Worm (Caenorhabditis elegans) whole organism, L4/young adult: Measurements from ENCODE around the gene F54B11.4.

Source experiments
- W03F9.2 ChIP-seq: fragments of 150-350 bp; optimal IDR thresholded peaks from 2 replicates; lab custom pipeline; 2014; ENCODE audit warnings: missing biosample characterization, missing genetic modification characterization
- dao-5 ChIP-seq: sonication (generic microtip); optimal IDR thresholded peaks from 2 replicates; lab custom pipeline; 2016; ENCODE audit warnings: missing genotype, missing genetic modification characterization, moderate library complexity, missing compliant biosample characterization
- him-1 ChIP-seq: sonication (generic microtip); optimal IDR thresholded peaks from 2 replicates; lab custom pipeline; 2016; ENCODE audit warnings: missing genotype, missing genetic modification reagents, missing genetic modification characterization, missing compliant biosample characterization

Gene F54B11.4

DNA sequence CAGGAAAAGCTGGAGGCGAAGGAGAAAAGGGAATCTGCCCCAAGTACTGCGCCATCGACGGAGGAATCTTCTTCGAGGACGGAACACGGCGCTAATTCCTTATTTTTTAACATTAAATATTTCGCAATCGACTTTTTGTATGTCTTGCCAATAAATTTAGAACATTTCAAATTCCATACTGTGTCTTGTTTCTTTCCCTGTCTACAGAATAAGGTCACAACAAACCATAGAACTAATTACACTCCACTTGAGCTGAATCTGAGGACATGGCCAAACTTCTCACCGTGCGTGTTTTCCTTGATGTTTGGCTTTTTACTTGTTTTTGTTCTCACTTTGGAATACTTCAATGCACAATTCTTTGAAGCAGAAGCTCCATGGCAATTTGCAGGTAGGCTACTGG is at the start of gene F54B11.4:
F54B11.4 (plus strand) TSS at position 301 of the 400 bp plus-strand sequence.
- TF ChIP-seq dao-5 (tag; lab: Kevin White, UChicago) (no peak), him-1 (tag; lab: Kevin White, UChicago) (no peak), W03F9.2 (tag; lab: Kevin White, UChicago) (no peak)

DNA sequence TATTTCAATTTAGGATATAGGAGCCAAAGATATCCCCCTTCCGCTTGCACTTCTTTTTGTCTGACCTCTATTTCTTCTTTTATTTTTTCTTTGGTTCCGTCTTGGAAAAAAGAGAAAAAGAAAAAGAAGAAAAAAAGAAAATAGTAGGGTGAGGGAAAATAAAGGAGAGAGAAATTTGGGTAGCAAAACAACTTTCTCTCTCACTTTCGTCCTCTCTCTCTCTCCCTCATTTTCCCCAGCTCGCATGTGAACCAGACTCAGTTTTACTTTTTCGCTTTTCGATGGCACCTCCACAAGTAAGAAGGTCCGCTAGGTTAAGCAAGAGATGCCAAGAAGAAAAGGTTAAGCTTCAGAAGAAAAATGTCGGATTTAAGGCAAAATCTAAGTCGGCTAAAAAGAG is 49.7 kb upstream of the F54B11.4 start:
- no peak for TF ChIP-seq dao-5 (tag; lab: Kevin White, UChicago)
- TF ChIP-seq him-1 (tag; lab: Kevin White, UChicago): no peak
- no peak for TF ChIP-seq W03F9.2 (tag; lab: Kevin White, UChicago)

DNA sequence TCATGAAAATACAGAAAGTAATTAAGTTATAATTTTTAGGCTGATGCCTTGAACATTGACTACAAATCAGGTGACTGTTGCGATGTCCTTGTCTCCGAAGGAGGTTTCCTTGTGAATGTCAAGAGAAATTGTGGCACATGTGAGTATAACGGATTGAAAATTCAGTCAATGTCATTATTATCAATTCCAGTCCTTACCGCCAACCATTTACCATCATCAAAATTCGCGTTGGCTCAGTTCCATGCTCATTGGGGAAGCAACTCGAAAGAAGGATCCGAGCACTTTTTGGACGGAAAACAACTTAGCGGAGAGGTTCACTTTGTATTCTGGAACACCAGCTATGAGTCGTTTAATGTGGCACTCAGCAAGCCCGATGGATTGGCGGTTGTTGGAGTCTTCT is 49.1 kb upstream of the F54B11.4 start:
- no peak for TF ChIP-seq W03F9.2 (tag; lab: Kevin White, UChicago)
- no peak for TF ChIP-seq him-1 (tag; lab: Kevin White, UChicago)
- TF ChIP-seq dao-5 (tag; lab: Kevin White, UChicago): no peak

DNA sequence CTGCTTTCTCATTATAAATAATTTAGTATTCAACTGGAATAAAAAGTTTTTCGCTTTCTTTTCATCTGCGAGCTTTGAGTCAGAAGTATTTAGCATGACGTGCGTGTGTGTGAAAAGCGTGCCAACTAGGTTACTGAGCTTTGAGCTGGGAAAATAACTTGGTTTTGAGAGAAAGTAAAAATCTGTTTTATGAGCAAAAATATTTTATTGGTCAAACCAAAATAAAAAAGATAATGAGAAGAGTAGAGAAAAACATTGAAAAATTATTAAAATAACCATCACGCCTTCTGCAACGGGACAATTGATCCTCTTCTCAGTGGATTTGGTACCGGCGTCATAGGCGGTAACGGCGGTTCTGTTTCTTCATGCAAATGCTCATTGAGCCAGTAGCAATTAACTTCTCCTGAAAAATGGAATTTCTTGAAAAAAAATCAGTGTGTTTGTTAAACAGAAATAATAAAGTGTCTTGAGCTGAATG is 47.9 kb upstream of the F54B11.4 start:
- TF ChIP-seq dao-5 (tag; lab: Kevin White, UChicago) (no peak), him-1 (tag; lab: Kevin White, UChicago) (no peak), W03F9.2 (tag; lab: Kevin White, UChicago) (no peak)

DNA sequence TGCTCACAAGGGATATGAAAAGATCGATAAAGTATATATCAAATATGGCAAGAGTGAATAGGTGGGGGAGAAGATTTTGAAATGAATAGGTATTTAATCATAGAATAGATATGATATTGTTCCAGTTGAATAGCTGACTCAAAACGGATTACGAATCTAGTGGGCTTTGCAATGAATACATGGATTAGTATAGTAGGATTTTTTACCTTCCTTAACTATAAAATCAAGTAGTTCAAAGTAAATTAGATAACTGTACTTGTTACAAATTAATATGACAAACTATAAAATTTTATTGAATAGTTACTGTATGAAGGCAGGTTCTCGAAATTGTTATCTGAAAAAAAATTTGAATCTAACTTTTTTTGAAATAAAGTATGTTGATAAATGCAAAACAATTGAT is 41.6 kb upstream of the F54B11.4 start, which contains the start of gene odr-1:
odr-1 (minus strand) TSS at position 101 of the 400 bp plus-strand sequence.
- no peak for TF ChIP-seq him-1 (tag; lab: Kevin White, UChicago)
- no peak for TF ChIP-seq W03F9.2 (tag; lab: Kevin White, UChicago)
- no peak for TF ChIP-seq dao-5 (tag; lab: Kevin White, UChicago)

DNA sequence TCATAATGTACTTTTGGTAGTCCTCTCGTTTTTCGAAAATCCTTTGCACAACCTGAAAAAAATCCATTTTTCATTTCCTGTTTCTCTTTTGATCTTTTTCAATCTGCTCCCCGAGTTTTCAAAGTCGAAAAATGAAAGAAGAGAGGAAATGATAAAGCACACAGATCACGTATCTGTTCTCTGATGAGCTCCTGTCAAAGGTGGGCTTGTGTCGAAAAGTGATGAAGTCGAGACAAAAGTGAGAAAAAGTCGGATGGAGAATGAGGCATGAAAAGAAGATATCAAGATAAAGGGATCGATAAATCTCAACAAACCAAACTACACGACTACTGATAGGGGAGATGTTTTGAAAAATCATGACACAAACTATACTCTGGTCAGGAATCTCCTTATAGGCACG is 37.4 kb upstream of the F54B11.4 start:
- TF ChIP-seq W03F9.2 (tag; lab: Kevin White, UChicago) (no peak), dao-5 (tag; lab: Kevin White, UChicago) (no peak), him-1 (tag; lab: Kevin White, UChicago) (no peak)

DNA sequence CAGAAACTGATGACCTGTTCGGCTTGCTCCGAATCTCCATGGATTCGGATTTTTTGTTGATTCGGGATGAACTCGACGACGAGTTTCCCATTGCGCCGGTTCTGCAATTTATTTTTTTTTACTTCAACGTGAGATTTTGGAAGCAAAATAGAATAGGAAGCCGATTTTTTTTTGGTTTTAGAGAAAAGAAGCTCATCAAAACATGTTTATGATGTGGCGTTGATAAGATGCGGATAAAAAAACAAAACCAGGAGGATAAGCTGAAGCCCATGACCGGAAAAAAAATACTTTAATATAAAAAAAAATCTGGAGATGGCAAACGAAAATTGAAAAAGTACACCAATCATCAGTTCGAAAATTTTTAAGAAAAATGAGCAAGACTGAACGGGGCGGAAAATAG is 36.4 kb upstream of the F54B11.4 start, which contains the start of gene glb-20:
glb-20 (minus strand) TSS at position 101 of the 400 bp plus-strand sequence.
- TF ChIP-seq dao-5 (tag; lab: Kevin White, UChicago): no peak
- TF ChIP-seq him-1 (tag; lab: Kevin White, UChicago): no peak
- no peak for TF ChIP-seq W03F9.2 (tag; lab: Kevin White, UChicago)

DNA sequence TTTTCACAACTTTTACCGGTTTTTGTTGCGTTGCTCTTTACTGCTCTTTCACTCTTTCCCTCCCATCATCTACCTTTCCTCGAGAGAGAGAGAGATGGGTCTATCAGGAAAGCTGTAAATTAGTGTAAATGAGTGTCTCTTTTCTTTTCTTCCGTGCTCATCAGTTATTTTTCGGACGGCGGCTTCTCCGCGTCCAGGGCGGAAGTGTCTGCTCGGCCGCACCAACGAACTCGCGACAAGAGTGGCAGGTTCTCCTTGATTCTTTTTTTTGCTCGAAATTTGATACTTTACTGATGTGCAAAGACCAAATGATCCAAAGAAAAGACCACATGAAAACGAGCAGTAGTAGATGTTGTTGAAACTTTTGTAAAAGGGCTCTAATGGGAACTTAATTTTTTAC is 33.8 kb upstream of the F54B11.4 start:
- TF ChIP-seq dao-5 (tag; lab: Kevin White, UChicago) (no peak), him-1 (tag; lab: Kevin White, UChicago) (no peak), W03F9.2 (tag; lab: Kevin White, UChicago) (no peak)

DNA sequence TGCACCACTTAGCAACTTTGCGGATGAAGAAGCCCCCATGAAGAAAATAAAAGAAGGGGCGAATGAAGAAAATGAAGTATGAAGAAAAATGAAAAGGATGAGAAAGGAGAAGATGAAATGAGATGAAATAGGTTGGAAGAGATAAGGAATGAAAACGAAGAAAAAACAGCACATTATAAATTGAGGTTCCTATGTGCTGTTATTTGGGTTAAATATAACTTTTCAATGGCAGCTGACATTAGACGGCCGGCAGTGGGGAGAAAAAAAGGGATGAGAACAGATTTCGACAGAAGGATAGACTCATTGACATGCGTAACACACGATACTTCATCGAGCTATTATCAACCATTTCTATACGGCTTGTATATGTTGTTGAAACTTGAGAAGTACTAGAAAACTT is 30.5 kb upstream of the F54B11.4 start:
- TF ChIP-seq him-1 (tag; lab: Kevin White, UChicago) (no peak), dao-5 (tag; lab: Kevin White, UChicago) (no peak), W03F9.2 (tag; lab: Kevin White, UChicago) (no peak)

DNA sequence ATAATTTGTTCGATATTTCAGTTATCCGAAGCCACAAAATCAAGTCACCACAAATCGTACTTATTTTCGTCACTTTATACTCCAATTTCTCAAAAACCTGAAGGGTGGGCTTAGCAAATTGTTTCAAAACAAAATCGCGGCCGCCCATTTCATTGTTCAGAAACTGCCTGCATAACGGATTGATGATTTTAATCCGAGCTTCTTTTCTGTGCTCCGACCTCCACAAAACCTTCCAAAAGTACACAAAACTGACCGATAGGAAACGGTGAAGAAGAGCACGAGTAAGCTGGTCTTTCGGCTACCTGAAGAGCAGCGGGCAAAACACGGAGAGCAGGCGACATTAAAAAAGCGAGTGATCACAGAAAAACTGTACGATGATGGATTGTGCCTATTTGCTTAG is 26.0 kb upstream of the F54B11.4 start, which contains the start of gene R01E6.2:
R01E6.2 (minus strand) TSS at position 101 of the 400 bp plus-strand sequence.
- TF ChIP-seq him-1 (tag; lab: Kevin White, UChicago) (no peak), dao-5 (tag; lab: Kevin White, UChicago) (no peak), W03F9.2 (tag; lab: Kevin White, UChicago) (no peak)

DNA sequence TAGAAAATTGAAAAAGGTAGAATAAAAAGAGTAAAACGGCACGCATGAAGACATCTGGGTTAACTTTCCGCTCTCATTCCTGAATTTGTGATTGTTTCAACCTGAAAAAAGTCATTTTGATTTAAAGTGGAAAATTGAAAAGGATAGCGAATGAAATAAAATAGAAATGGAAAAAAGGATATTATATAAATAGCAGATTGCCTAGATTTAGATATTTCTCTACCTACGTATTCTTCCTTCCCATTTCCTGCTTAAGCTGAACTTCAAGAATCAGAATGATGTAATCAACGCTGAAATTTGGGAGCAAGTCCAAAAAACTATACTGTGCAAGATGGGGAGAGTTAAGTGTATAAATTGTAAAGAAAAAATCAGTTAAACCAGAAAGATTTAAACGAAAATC is 22.6 kb upstream of the F54B11.4 start, which contains the start of gene R01E6.7:
R01E6.7 (minus strand) TSS at position 101 of the 400 bp plus-strand sequence.
- no peak for TF ChIP-seq him-1 (tag; lab: Kevin White, UChicago)
- no peak for TF ChIP-seq W03F9.2 (tag; lab: Kevin White, UChicago)
- no peak for TF ChIP-seq dao-5 (tag; lab: Kevin White, UChicago)

DNA sequence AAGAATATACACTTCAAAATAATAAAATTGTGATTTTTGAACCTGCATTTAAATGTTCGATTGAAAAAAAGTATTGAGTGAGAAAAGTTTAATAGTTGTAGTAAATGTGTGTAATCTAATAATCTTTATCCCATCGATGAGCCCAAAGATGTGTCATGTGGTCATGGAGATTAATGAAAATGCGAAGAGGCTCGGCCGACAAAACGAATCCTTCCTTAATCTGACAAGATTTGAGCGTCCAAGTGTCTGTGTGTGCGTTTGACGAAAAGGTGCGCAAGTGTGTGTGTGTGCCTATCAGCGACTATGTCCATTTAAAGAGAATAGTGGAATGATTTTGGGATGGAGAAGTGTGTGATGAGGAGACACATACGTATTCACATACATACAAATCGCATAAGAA is 18.4 kb upstream of the F54B11.4 start:
- TF ChIP-seq him-1 (tag; lab: Kevin White, UChicago) (no peak), dao-5 (tag; lab: Kevin White, UChicago) (no peak), W03F9.2 (tag; lab: Kevin White, UChicago) (no peak)

DNA sequence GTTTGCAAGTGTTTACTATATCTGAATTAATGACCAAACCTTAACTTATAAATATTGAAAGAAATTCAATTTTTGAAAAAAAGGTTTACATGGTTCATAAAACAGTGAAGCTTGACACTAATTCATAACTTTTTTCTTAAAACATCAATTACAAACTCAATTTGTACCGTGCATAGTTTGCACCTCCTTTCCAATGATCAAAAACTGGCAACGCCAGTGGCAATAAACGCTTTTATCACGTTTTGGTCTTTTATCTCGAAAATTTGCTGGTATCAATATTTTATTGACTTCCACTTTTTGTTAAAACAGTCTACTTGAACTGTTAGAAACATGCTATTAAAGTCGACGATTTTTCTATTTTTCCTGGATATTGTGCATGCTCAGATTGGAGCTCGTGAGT is 14.0 kb upstream of the F54B11.4 start, which contains the start of gene F54B11.11:
F54B11.11 (plus strand) TSS at position 301 of the 400 bp plus-strand sequence.
- TF ChIP-seq him-1 (tag; lab: Kevin White, UChicago): no peak
- TF ChIP-seq W03F9.2 (tag; lab: Kevin White, UChicago): no peak
- no peak for TF ChIP-seq dao-5 (tag; lab: Kevin White, UChicago)

DNA sequence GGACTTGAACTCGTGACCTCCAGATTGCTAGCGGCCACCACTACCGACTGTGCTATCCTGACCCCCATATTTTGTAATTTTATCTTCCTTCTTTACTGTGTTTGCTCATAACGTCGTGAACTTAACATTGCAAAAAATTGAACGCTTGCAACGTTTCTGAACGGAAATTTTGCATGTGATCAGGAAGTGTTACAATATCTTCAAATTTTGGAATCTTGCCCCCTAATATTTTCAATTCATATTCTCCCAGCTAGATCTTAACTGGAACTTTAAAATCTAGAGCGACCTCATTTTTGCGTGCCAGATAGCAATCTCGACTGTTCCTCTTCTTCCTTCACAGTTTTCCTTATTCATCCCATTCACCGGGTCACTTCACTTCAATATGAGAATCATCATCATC is 10.6 kb upstream of the F54B11.4 start, which contains the start of gene F54B11.10:
F54B11.10 (plus strand) TSS at position 301 of the 400 bp plus-strand sequence.
- TF ChIP-seq dao-5 (tag; lab: Kevin White, UChicago) (no peak), him-1 (tag; lab: Kevin White, UChicago) (no peak), W03F9.2 (tag; lab: Kevin White, UChicago) (no peak)
